Worm (Caenorhabditis elegans): ENCODE data around the gene T07G12.3.

The T07G12.3 gene

DNA sequence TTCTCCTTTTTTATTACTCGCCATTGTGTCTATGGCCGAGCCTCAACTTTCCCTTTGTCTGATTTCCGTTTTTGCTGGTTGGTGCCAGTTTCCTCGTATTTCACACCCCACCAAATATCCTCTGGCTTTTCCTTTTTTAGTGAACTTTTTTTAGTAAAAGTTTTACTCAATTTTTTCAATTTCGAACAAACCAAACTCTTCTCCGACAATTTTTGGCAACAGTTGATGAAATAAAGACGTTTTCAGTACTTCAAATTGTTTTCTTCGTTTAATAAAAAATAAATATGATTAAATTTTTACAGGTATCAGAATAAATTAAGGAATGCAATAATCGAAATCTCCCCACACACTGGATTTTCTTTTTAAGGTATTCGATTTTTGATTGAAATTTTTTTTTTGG lies 12.6 kb upstream of the T07G12.3 start, which contains the start of gene cal-4:
TSS of gene cal-4 (plus strand) at position 301 of the 400 bp plus-strand sequence.
- TF ChIP-seq lin-14 (GFP tag; optimal IDR thresholded peaks at IDR 0.05) (peak; percentile 9), ceh-8 (GFP tag; optimal IDR thresholded peaks at IDR 0.05) (no peak), ces-1 (GFP tag; optimal IDR thresholded peaks at IDR 0.05) (no peak), lin-15B (tag; optimal IDR thresholded peaks at IDR 0.05) (no peak), F16B12.6 (tag; optimal IDR thresholded peaks at IDR 0.05) (no peak), ets-5 (GFP tag; IDR thresholded peaks at IDR 0.05) (no peak), dpl-1 (GFP tag; optimal IDR thresholded peaks at IDR 0.05) (no peak)

DNA sequence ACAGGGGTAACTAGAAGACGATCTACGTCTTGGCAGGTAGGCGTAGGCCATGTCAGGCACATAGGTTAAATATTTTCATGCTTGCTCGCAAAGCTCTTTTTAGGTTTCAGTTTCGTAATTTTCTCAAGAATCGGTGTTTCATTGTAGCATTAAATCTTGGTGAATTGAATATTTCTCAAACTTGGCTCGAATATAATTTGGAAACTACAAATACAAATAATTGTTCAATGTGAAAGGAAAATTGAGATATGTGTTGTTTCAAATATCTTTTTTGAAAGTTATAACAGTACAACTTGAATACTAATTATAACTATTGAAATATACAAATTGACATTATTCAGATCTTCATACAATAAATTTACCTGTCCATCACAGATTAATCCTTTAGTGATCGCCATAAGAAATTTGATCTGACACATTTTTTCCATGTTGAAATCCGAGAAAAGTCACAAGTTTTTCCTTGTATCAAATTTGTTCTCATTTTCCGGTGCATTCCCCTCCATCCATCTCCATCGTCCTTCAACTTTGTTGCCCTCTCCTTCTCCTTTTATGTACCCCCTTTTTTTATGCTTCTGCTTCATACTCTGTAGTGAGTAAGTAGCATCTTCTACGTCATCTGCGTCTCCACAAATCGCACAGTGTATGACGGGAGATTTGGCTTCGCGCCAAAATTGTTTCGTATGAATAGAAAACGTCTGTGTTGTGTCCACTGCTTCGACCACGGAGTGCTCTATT lies 9.5 kb upstream of the T07G12.3 start, which contains the start of gene C02F4.5:
TSS of gene C02F4.5 (minus strand) at position 51 of the 735 bp plus-strand sequence.
- TF ChIP-seq nhr-76 (tag; optimal IDR thresholded peaks at IDR 0.05) (no peak), lin-15B (tag; optimal IDR thresholded peaks at IDR 0.05) (no peak), ceh-82 (tag; optimal IDR thresholded peaks at IDR 0.05) (peak in 1 of 3 experiments; percentile 24), nhr-71 (tag; optimal IDR thresholded peaks at IDR 0.05) (peak; percentile 28), fos-1 (tag; optimal IDR thresholded peaks at IDR 0.05) (no peak), ceh-88 (GFP tag; IDR thresholded peaks at IDR 0.05) (no peak), lin-13 (GFP tag; optimal IDR thresholded peaks at IDR 0.05) (no peak), snpc-4 (tag; optimal IDR thresholded peaks at IDR 0.05) (no peak), isw-1 (GFP tag; IDR thresholded peaks at IDR 0.05) (no peak), nhr-90 (tag; optimal IDR thresholded peaks at IDR 0.05; ENCODE audit: poor library complexity) (no peak), irx-1 (tag; optimal IDR thresholded peaks at IDR 0.05) (no peak), egl-27 (tag; optimal IDR thresholded peaks at IDR 0.05) (no peak), lin-14 (GFP tag; optimal IDR thresholded peaks at IDR 0.05) (peak; percentile 70), xbp-1 (tag; optimal IDR thresholded peaks at IDR 0.05) (no peak), sptf-1 (tag; optimal IDR thresholded peaks at IDR 0.05) (no peak), pag-3 (tag; optimal IDR thresholded peaks at IDR 0.05; ENCODE audit: borderline replicate concordance, insufficient read depth) (no peak), nhr-12 (tag; optimal IDR thresholded peaks at IDR 0.05) (no peak), fkh-8 (tag; optimal IDR thresholded peaks at IDR 0.05) (peak; percentile 60), lin-35 (GFP tag; optimal IDR thresholded peaks at IDR 0.05) (peak in 1 of 2 experiments; percentile 5), sup-37 (GFP tag; optimal IDR thresholded peaks at IDR 0.05) (no peak), vab-15 (tag; optimal IDR thresholded peaks at IDR 0.05) (no peak), nhr-11 (tag; optimal IDR thresholded peaks at IDR 0.05) (no peak), skn-1 (tag; optimal IDR thresholded peaks at IDR 0.05) (no peak), efl-1 (optimal IDR thresholded peaks at IDR 0.05) (no peak), efl-1 (GFP tag; optimal IDR thresholded peaks at IDR 0.05 in 1 of 2) (peak in 1 of 2 experiments; percentile 32), unc-30 (tag; optimal IDR thresholded peaks at IDR 0.05) (no peak), ceh-63 (GFP tag; optimal IDR thresholded peaks at IDR 0.05) (no peak), nhr-237 (tag; optimal IDR thresholded peaks at IDR 0.05) (no peak), ztf-4 (tag; optimal IDR thresholded peaks at IDR 0.05) (no peak), swsn-7 (tag; optimal IDR thresholded peaks at IDR 0.05) (peak; percentile 2), rnt-1 (tag; optimal IDR thresholded peaks at IDR 0.05) (no peak), C34B4.2 (tag; optimal IDR thresholded peaks at IDR 0.05) (no peak), nhr-77 (tag; optimal IDR thresholded peaks at IDR 0.05) (no peak), lsy-2 (tag; optimal IDR thresholded peaks at IDR 0.05) (no peak), nhr-47 (tag; optimal IDR thresholded peaks at IDR 0.05) (peak; percentile 6), hlh-17 (GFP tag; optimal IDR thresholded peaks at IDR 0.05; ENCODE audit: borderline replicate concordance) (no peak), mef-2 (tag; optimal IDR thresholded peaks at IDR 0.05) (no peak), unc-86 (tag; optimal IDR thresholded peaks at IDR 0.05) (peak; percentile 25), fkh-10 (GFP tag; optimal IDR thresholded peaks at IDR 0.05) (peak; percentile 74), unc-62 (GFP tag; optimal IDR thresholded peaks at IDR 0.05) (no peak), blmp-1 (tag; optimal IDR thresholded peaks at IDR 0.05) (no peak), mab-9 (GFP tag; IDR thresholded peaks at IDR 0.05) (no peak)

All from whole organism, L1 larva.